Fruit fly (Drosophila melanogaster) whole organism: Measurements from ENCODE around the gene CG6414.

Source experiments
- CG8478 ChIP-seq: fragments of >200 bp; optimal IDR thresholded peaks from 2 replicates; lab custom pipeline; 2018; ENCODE audit warnings: inconsistent platforms
- pan ChIP-seq: fragments of >200 bp; optimal IDR thresholded peaks from 2 replicates; lab custom pipeline; 2017
- psq ChIP-seq: fragments of >200 bp; optimal IDR thresholded peaks from 2 replicates; lab custom pipeline; 2017
- usp ChIP-seq: fragments of >200 bp; optimal IDR thresholded peaks from 2 replicates; lab custom pipeline; 2017; ENCODE audit warnings: missing biosample characterization, missing genetic modification characterization, mixed read lengths

dm6 chrX:4010835-4011234 is 39.7 kb upstream of the CG6414 start:
- TF ChIP-seq psq (no peak), CG8478 (lab: Kevin White, UChicago) (no peak), usp (GFP tag; lab: Kevin White, UChicago) (no peak), pan (no peak)
